Worm (Caenorhabditis elegans) whole organism, early embryonic: ENCODE data around the gene nspb-10.

Experiments used
- F13C5.2 ChIP-seq: sonication (generic microtip); optimal IDR thresholded peaks from 2 replicates; lab custom pipeline; 2017; ENCODE audit warnings: mild to moderate bottlenecking, missing genetic modification characterization, inconsistent platforms, missing compliant biosample characterization
- ama-1 ChIP-seq: fragments of 150-350 bp; optimal IDR thresholded peaks from 2 replicates; lab custom pipeline; 2014
- ceh-36 ChIP-seq: sonication (generic microtip); optimal IDR thresholded peaks from 2 replicates; lab custom pipeline; 2016; ENCODE audit warnings: missing genetic modification characterization, inconsistent platforms, missing compliant biosample characterization
- flt-1 ChIP-seq: fragments of 200-800 bp; sonication (Bioruptor generic); IDR thresholded peaks from 2 replicates; pipeline ENCODE4 v1.3.6; 2022; ENCODE audit warnings: missing genetic modification characterization, missing compliant biosample characterization
- hmg-4 ChIP-seq: fragments of 200-800 bp; sonication (Bioruptor generic); optimal IDR thresholded peaks from 2 replicates; lab custom pipeline; 2018; ENCODE audit warnings: mild to moderate bottlenecking, missing genetic modification characterization, missing compliant biosample characterization
- hnd-1 ChIP-seq: sonication (generic microtip); optimal IDR thresholded peaks from 2 replicates; lab custom pipeline; 2016; ENCODE audit warnings: missing genetic modification characterization, missing compliant biosample characterization
- sea-1 ChIP-seq: fragments of 200-800 bp; sonication (Bioruptor generic); conservative IDR thresholded peaks from 2 replicates; pipeline ENCODE4 v1.3.6; 2022; ENCODE audit warnings: missing genetic modification characterization, missing compliant biosample characterization
- tbx-11 ChIP-seq: fragments of 200-800 bp; sonication (Bioruptor generic); IDR thresholded peaks from 2 replicates; pipeline ENCODE4 v1.3.6; 2022; ENCODE audit warnings: missing genetic modification characterization, missing compliant biosample characterization
- tbx-37 ChIP-seq: fragments of 200-800 bp; sonication (Bioruptor generic); conservative IDR thresholded peaks from 2 replicates; pipeline ENCODE4 v1.3.6; 2022; ENCODE audit warnings: missing genetic modification reagents, missing genetic modification characterization, missing compliant biosample characterization

DNA sequence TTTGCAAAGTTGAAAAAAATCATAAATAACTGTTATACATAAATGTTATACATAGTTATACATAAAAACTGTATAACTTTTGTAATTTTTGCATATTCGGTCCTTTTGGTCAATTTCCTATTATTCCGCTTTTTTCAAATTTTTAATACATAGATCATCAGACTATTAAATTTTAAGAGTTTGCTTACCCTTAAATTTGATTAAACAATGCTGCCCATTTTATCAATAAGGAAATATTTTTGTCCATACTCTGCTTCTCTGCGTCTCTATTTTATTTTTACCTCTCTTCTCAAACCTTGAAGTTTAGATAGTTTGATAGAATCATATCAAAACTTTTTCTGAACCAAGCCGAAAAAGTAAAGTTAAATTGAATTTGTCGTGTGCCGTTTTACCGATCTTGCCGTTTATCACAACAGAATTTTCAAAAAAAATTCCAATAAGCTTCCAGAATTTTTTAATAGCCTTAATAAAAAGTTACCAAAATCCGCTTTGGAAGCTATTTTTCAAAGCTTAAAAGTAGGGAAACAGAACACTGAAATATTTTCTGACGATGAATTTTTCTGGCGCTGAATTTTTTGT, 11.3 kb upstream of the nspb-10 start:
- TF ChIP-seq tbx-11 (GFP tag; lab: Robert Waterston, UW) (no peak), hmg-4 (GFP tag; lab: Kevin White, UChicago) (no peak), ceh-36 (tag; lab: Kevin White, UChicago) (no peak), ama-1 (lab: Kevin White, UChicago) (no peak), hnd-1 (no peak), tbx-37 (GFP tag; lab: Robert Waterston, UW) (no peak), F13C5.2 (tag; lab: Kevin White, UChicago) (no peak), flt-1 (GFP tag; lab: Robert Waterston, UW) (no peak), sea-1 (GFP tag; lab: Robert Waterston, UW) (no peak)
